Worm (Caenorhabditis elegans) whole organism, L2 larva: ENCODE data around the gene F54D5.7.
A peak's percentile ranks its signal among the peaks of the same experiment; 100 is the strongest.

Source experiments
- C34F6.9 ChIP-seq: fragments of 150-350 bp; optimal IDR thresholded peaks from 2 replicates; lab custom pipeline; 2014; ENCODE audit warnings: missing biosample characterization, missing genetic modification characterization
- F13H6.1 ChIP-seq: sonication (generic microtip); optimal IDR thresholded peaks from 2 replicates; lab custom pipeline; 2016; ENCODE audit warnings: missing genetic modification characterization, missing compliant biosample characterization
- Y55F3AM.14 ChIP-seq: fragments of 200-800 bp; sonication (Bioruptor generic); optimal IDR thresholded peaks from 2 replicates; lab custom pipeline; 2018; ENCODE audit warnings: mild to moderate bottlenecking, missing genetic modification characterization, missing compliant biosample characterization
- alr-1 ChIP-seq: fragments of 150-350 bp; optimal IDR thresholded peaks from 2 replicates; lab custom pipeline; 2014; ENCODE audit warnings: missing biosample characterization, missing genetic modification characterization
- aly-2 ChIP-seq: fragments of 150-350 bp; optimal IDR thresholded peaks from 2 replicates; lab custom pipeline; 2014; ENCODE audit warnings: missing biosample characterization, missing genetic modification characterization
- ama-1 ChIP-seq: fragments of 150-350 bp; optimal IDR thresholded peaks from 2 replicates; lab custom pipeline; 2018; ENCODE audit warnings: inconsistent platforms
- blmp-1 ChIP-seq: sonication (generic microtip); optimal IDR thresholded peaks from 2 replicates; lab custom pipeline; 2017; ENCODE audit warnings: missing genetic modification characterization, mild to moderate bottlenecking, missing compliant biosample characterization, antibody characterized with exemption, moderate library complexity; ENCODE audit not compliant: insufficient read depth
- ceh-16 ChIP-seq: fragments of 150-350 bp; optimal IDR thresholded peaks from 2 replicates; lab custom pipeline; 2014; ENCODE audit warnings: missing biosample characterization, missing genetic modification characterization
- crh-2 ChIP-seq: sonication (generic microtip); optimal IDR thresholded peaks from 2 replicates; lab custom pipeline; 2017; ENCODE audit warnings: missing biosample characterization, missing genetic modification characterization
- dmd-4 ChIP-seq: sonication (generic microtip); optimal IDR thresholded peaks from 2 replicates; lab custom pipeline; 2017; ENCODE audit warnings: missing biosample characterization, missing genetic modification characterization
- egl-27 ChIP-seq: sonication (generic microtip); optimal IDR thresholded peaks from 3 replicates; lab custom pipeline; 2017; ENCODE audit warnings: missing biosample characterization, missing genetic modification reagents, missing genetic modification characterization
- elt-1 ChIP-seq: fragments of 150-350 bp; optimal IDR thresholded peaks from 2 replicates; lab custom pipeline; 2014; ENCODE audit warnings: missing biosample characterization, missing genetic modification characterization
- fos-1 ChIP-seq: fragments of 150-350 bp; optimal IDR thresholded peaks from 2 replicates; lab custom pipeline; 2014; ENCODE audit warnings: missing biosample characterization, missing genetic modification characterization
- gmeb-1 ChIP-seq: fragments of 150-350 bp; optimal IDR thresholded peaks from 2 replicates; lab custom pipeline; 2014; ENCODE audit warnings: missing biosample characterization, missing genetic modification characterization
- lin-13 ChIP-seq: fragments of 150-350 bp; optimal IDR thresholded peaks from 2 replicates; lab custom pipeline; 2014; ENCODE audit warnings: missing biosample characterization, missing genetic modification reagents, missing genetic modification characterization
- lin-39 ChIP-seq: fragments of 150-350 bp; optimal IDR thresholded peaks from 2 replicates; lab custom pipeline; 2014; ENCODE audit warnings: missing biosample characterization, missing genetic modification reagents, missing genetic modification characterization
- lsy-2 ChIP-seq, 2 experiments: fragments of 150-350 bp in 1 of 2; sonication (generic microtip) in 1 of 2; optimal IDR thresholded peaks; 2 replicates each; lab custom pipeline; 2014 to 2017; ENCODE audit warnings: missing biosample characterization in 2 of 2, missing genetic modification characterization in 2 of 2
- mab-5 ChIP-seq: fragments of 150-350 bp; optimal IDR thresholded peaks from 2 replicates; lab custom pipeline; 2014; ENCODE audit warnings: missing biosample characterization, missing genetic modification characterization
- mdl-1 ChIP-seq, 2 experiments: fragments of 150-350 bp in 1 of 2; sonication (generic microtip) in 1 of 2; optimal IDR thresholded peaks; 2 replicates each; lab custom pipeline; 2017; ENCODE audit warnings: missing biosample characterization in 2 of 2, missing genetic modification characterization in 2 of 2
- nhr-10 ChIP-seq: sonication (generic microtip); optimal IDR thresholded peaks from 2 replicates; lab custom pipeline; 2017; ENCODE audit warnings: missing biosample characterization, missing genetic modification characterization
- nhr-11 ChIP-seq: fragments of 150-350 bp; optimal IDR thresholded peaks from 2 replicates; lab custom pipeline; 2014; ENCODE audit warnings: missing biosample characterization, missing genetic modification characterization
- nhr-12 ChIP-seq: fragments of 150-350 bp; optimal IDR thresholded peaks from 2 replicates; lab custom pipeline; 2014; ENCODE audit warnings: missing biosample characterization, missing genetic modification characterization
- nhr-129 ChIP-seq: fragments of 150-350 bp; optimal IDR thresholded peaks from 2 replicates; lab custom pipeline; 2014; ENCODE audit warnings: missing biosample characterization, missing genetic modification characterization
- nhr-21 ChIP-seq: fragments of 150-350 bp; optimal IDR thresholded peaks from 2 replicates; lab custom pipeline; 2014; ENCODE audit warnings: missing biosample characterization, missing genetic modification characterization
- nhr-237 ChIP-seq: fragments of 150-350 bp; optimal IDR thresholded peaks from 2 replicates; lab custom pipeline; 2014; ENCODE audit warnings: missing biosample characterization, missing genetic modification characterization
- nhr-25 ChIP-seq: fragments of 150-350 bp; sonication (generic microtip); optimal IDR thresholded peaks from 3 replicates; lab custom pipeline; 2014; ENCODE audit warnings: missing biosample characterization, missing genetic modification characterization
- nhr-6 ChIP-seq: fragments of 150-350 bp; optimal IDR thresholded peaks from 2 replicates; lab custom pipeline; 2014; ENCODE audit warnings: missing biosample characterization, missing genetic modification characterization
- nhr-77 ChIP-seq: fragments of 150-350 bp; optimal IDR thresholded peaks from 2 replicates; lab custom pipeline; 2014; ENCODE audit warnings: missing biosample characterization, missing genetic modification characterization
- peb-1 ChIP-seq: fragments of 150-350 bp; optimal IDR thresholded peaks from 2 replicates; lab custom pipeline; 2014; ENCODE audit warnings: missing biosample characterization, missing genetic modification characterization
- sem-4 ChIP-seq: fragments of 150-350 bp; optimal IDR thresholded peaks from 2 replicates; lab custom pipeline; 2014; ENCODE audit warnings: missing biosample characterization, missing genetic modification reagents, missing genetic modification characterization
- sma-3 ChIP-seq: sonication (generic microtip); optimal IDR thresholded peaks from 2 replicates; lab custom pipeline; 2016; ENCODE audit warnings: missing genetic modification reagents, missing genetic modification characterization, missing compliant biosample characterization
- sma-9 ChIP-seq, 2 experiments: fragments of 150-350 bp in 1 of 2; sonication (generic microtip) in 1 of 2; optimal IDR thresholded peaks; 2 replicates each; lab custom pipeline; 2014 to 2016; ENCODE audit warnings: missing genetic modification characterization in 2 of 2, mild to moderate bottlenecking in 1 of 2, missing biosample characterization in 1 of 2, missing compliant biosample characterization in 1 of 2, missing genetic modification reagents in 1 of 2, moderate library complexity in 1 of 2
- snpc-4 ChIP-seq: fragments of 150-350 bp; optimal IDR thresholded peaks from 2 replicates; lab custom pipeline; 2014; ENCODE audit warnings: missing biosample characterization, missing genetic modification characterization
- unc-39 ChIP-seq: fragments of 150-350 bp; optimal IDR thresholded peaks from 2 replicates; lab custom pipeline; 2014; ENCODE audit warnings: missing biosample characterization, missing genetic modification characterization
- unc-62 ChIP-seq: fragments of 150-350 bp; optimal IDR thresholded peaks from 2 replicates; lab custom pipeline; 2014; ENCODE audit warnings: missing biosample characterization, missing genetic modification reagents, missing genetic modification characterization
- ztf-1 ChIP-seq: fragments of 200-800 bp; sonication (Bioruptor generic); conservative IDR thresholded peaks from 2 replicates; pipeline ENCODE4 v1.3.6; 2022; ENCODE audit warnings: missing genetic modification characterization, missing compliant biosample characterization
- ztf-4 ChIP-seq: fragments of 150-350 bp; optimal IDR thresholded peaks from 2 replicates; lab custom pipeline; 2014; ENCODE audit warnings: missing biosample characterization, missing genetic modification characterization

Gene F54D5.7

ce11 chrII:11547254-11547687 lies at the start of gene F54D5.7:
F54D5.7 (plus strand) TSS chrII:11547517.
- TF ChIP-seq nhr-6 (tag; lab: Kevin White, UChicago) = peak; percentile 52
- peak; percentile 3 for TF ChIP-seq ceh-16 (tag; lab: Kevin White, UChicago)
- peak; percentile 99 for TF ChIP-seq ama-1
- peak; percentile 50 for TF ChIP-seq lin-13 (GFP tag; lab: Kevin White, UChicago)
- TF ChIP-seq mdl-1 (tag; optimal IDR thresholded peaks at IDR 0.05; lab: Kevin White, UChicago) = peak in 1 of 2 experiments; percentile 64
- TF ChIP-seq dmd-4 = no peak
- TF ChIP-seq elt-1 = no peak
- TF ChIP-seq lin-39 (tag; lab: Kevin White, UChicago) = no peak
- peak; percentile 97 for TF ChIP-seq crh-2 (tag; lab: Kevin White, UChicago)
- TF ChIP-seq nhr-11 = no peak
- peak; percentile 24 to 75 for TF ChIP-seq lsy-2 (tag; optimal IDR thresholded peaks at IDR 0.05; lab: Kevin White, UChicago)
- TF ChIP-seq Y55F3AM.14 = no peak
- peak; percentile 27 for TF ChIP-seq sem-4 (tag; lab: Kevin White, UChicago)
- TF ChIP-seq nhr-12 (tag; lab: Kevin White, UChicago) = no peak
- peak; percentile 58 for TF ChIP-seq sma-9 (GFP tag; optimal IDR thresholded peaks at IDR 0.05; lab: Kevin White, UChicago)
- TF ChIP-seq sma-9 (tag; optimal IDR thresholded peaks at IDR 0.05; lab: Kevin White, UChicago) = no peak
- peak; percentile 96 for TF ChIP-seq ztf-4 (tag; lab: Kevin White, UChicago)
- 0 out of 2 replicates have a peak, but pooled peaks have one; percentile 83 for TF ChIP-seq ztf-1
- TF ChIP-seq nhr-129 (tag; lab: Kevin White, UChicago) = peak; percentile 83
- peak; percentile 20 for TF ChIP-seq unc-62 (GFP tag; lab: Kevin White, UChicago)
- peak; percentile 65 for TF ChIP-seq nhr-25 (tag; lab: Kevin White, UChicago)
- TF ChIP-seq aly-2 (tag; lab: Kevin White, UChicago) = peak; percentile 37
- TF ChIP-seq blmp-1 (tag; lab: Kevin White, UChicago) = peak; percentile 34
- no peak for TF ChIP-seq alr-1 (tag; lab: Kevin White, UChicago)
- no peak for TF ChIP-seq snpc-4 (tag; lab: Kevin White, UChicago)
- peak; percentile 35 for TF ChIP-seq gmeb-1 (tag; lab: Kevin White, UChicago)
- TF ChIP-seq egl-27 = no peak
- peak; percentile 13 for TF ChIP-seq fos-1
- TF ChIP-seq C34F6.9 (tag; lab: Kevin White, UChicago) = peak; percentile 61
- TF ChIP-seq nhr-21 (tag; lab: Kevin White, UChicago) = peak; percentile 61
- TF ChIP-seq F13H6.1 (tag; lab: Kevin White, UChicago) = peak; percentile 37
- peak; percentile 43 for TF ChIP-seq sma-3

- no peak for TF ChIP-seq unc-39 (tag; lab: Kevin White, UChicago)
- no peak for TF ChIP-seq elt-1
- no peak for TF ChIP-seq sma-3
- TF ChIP-seq dmd-4 = no peak
- TF ChIP-seq fos-1 = peak; percentile 53
Measured at ce11 chrII:11500198-11500597, 47.1 kb upstream of the F54D5.7 start, which contains the start of gene B0334.20. B0334.20 (minus strand) TSS chrII:11500459.

ce11 chrII:11501956-11502355 lies 45.4 kb upstream of the F54D5.7 start:
- TF ChIP-seq peb-1 (tag; lab: Kevin White, UChicago) (no peak), fos-1 (peak; percentile 36), nhr-237 (no peak), nhr-12 (tag; lab: Kevin White, UChicago) (no peak), ama-1 (no peak), lsy-2 (tag; optimal IDR thresholded peaks at IDR 0.05; lab: Kevin White, UChicago) (peak in 1 of 2 experiments; percentile 12), crh-2 (tag; lab: Kevin White, UChicago) (peak; percentile 5), sma-9 (GFP tag; optimal IDR thresholded peaks at IDR 0.05; lab: Kevin White, UChicago) (peak; percentile 56), sma-9 (tag; optimal IDR thresholded peaks at IDR 0.05; lab: Kevin White, UChicago) (no peak), blmp-1 (tag; lab: Kevin White, UChicago) (peak; percentile 90), nhr-77 (tag; lab: Kevin White, UChicago) (no peak), nhr-25 (tag; lab: Kevin White, UChicago) (peak; percentile 7), dmd-4 (no peak), nhr-21 (tag; lab: Kevin White, UChicago) (peak; percentile 84), nhr-6 (tag; lab: Kevin White, UChicago) (no peak), nhr-10 (tag; lab: Kevin White, UChicago) (no peak), mab-5 (no peak), Y55F3AM.14 (no peak)
- TF ChIP-seq, all 48 proteins: peak for 7
